Worm (Caenorhabditis elegans) whole organism, young adult: ENCODE measurements around the gene pir-1.
A peak's percentile ranks its signal among the peaks of the same experiment; 100 is the strongest.

Source experiments
- B0035.1 ChIP-seq: sonication (generic microtip); optimal IDR thresholded peaks from 2 replicates; lab custom pipeline; 2016; ENCODE audit warnings: missing genetic modification characterization, mild to moderate bottlenecking, missing compliant biosample characterization, missing genotype, missing genetic modification reagents
- C06A6.2 ChIP-seq: fragments of 200-800 bp; sonication (Bioruptor generic); conservative IDR thresholded peaks from 2 replicates; pipeline ENCODE4 v1.3.6; 2022; ENCODE audit warnings: missing genetic modification characterization, missing compliant biosample characterization
- D2030.7 ChIP-seq: fragments of 200-800 bp; sonication (Bioruptor generic); IDR thresholded peaks from 2 replicates; pipeline ENCODE4 v1.3.6; 2022; ENCODE audit warnings: missing genetic modification reagents, missing genetic modification characterization, missing compliant biosample characterization
- F10E7.11 ChIP-seq: sonication (generic microtip); optimal IDR thresholded peaks from 2 replicates; lab custom pipeline; 2017; ENCODE audit warnings: mild to moderate bottlenecking, missing genetic modification characterization, moderate library complexity, missing compliant biosample characterization
- F22D6.2 ChIP-seq: sonication (generic microtip); optimal IDR thresholded peaks from 2 replicates; lab custom pipeline; 2016; ENCODE audit warnings: mild to moderate bottlenecking, missing genetic modification characterization, missing compliant biosample characterization
- F23B12.7 ChIP-seq: sonication (generic microtip); optimal IDR thresholded peaks from 2 replicates; lab custom pipeline; 2017; ENCODE audit warnings: missing genetic modification characterization, mild to moderate bottlenecking, missing compliant biosample characterization, antibody characterized with exemption, moderate library complexity; ENCODE audit not compliant: insufficient read depth
- F37B4.10 ChIP-seq: fragments of 200-800 bp; sonication (Bioruptor generic); IDR thresholded peaks from 2 replicates; pipeline ENCODE4 v1.3.6; 2022; ENCODE audit warnings: missing genetic modification characterization, missing compliant biosample characterization
- F49E8.2 ChIP-seq: sonication (generic microtip); optimal IDR thresholded peaks from 3 replicates; lab custom pipeline; 2017; ENCODE audit warnings: missing genetic modification characterization, mild to moderate bottlenecking, missing compliant biosample characterization, antibody characterized with exemption, moderate library complexity; ENCODE audit not compliant: insufficient read depth
- F52B5.7 ChIP-seq: sonication (generic microtip); optimal IDR thresholded peaks from 2 replicates; lab custom pipeline; 2016; ENCODE audit warnings: mild to moderate bottlenecking, missing genetic modification characterization, missing compliant biosample characterization
- F57A8.1 ChIP-seq: fragments of 200-800 bp; sonication (Bioruptor generic); optimal IDR thresholded peaks from 2 replicates; lab custom pipeline; 2018; ENCODE audit warnings: mild to moderate bottlenecking, missing genetic modification characterization, moderate library complexity, missing compliant biosample characterization
- T07F8.4 ChIP-seq: sonication (generic microtip); optimal IDR thresholded peaks from 2 replicates; lab custom pipeline; 2016; ENCODE audit warnings: mild to moderate bottlenecking, missing genetic modification characterization, moderate library complexity, missing compliant biosample characterization
- Y95B8A.8 ChIP-seq: fragments of 200-800 bp; sonication (Bioruptor generic); IDR thresholded peaks from 2 replicates; pipeline ENCODE4 v1.3.6; 2022; ENCODE audit warnings: missing genetic modification reagents, missing genetic modification characterization, missing compliant biosample characterization
- attf-5 ChIP-seq: fragments of 200-800 bp; sonication (Bioruptor generic); optimal IDR thresholded peaks from 2 replicates; lab custom pipeline; 2018; ENCODE audit warnings: mild to moderate bottlenecking, missing genetic modification characterization, missing compliant biosample characterization
- bed-1 ChIP-seq: fragments of 200-800 bp; sonication (Bioruptor generic); IDR thresholded peaks from 2 replicates; pipeline ENCODE4 v1.3.6; 2022; ENCODE audit warnings: missing genetic modification reagents, missing genetic modification characterization, missing compliant biosample characterization
- ceh-40 ChIP-seq: fragments of 200-800 bp; sonication (Bioruptor generic); IDR thresholded peaks from 2 replicates; pipeline ENCODE4 v1.3.6; 2022; ENCODE audit warnings: missing genetic modification characterization, missing compliant biosample characterization
- ceh-58 ChIP-seq: fragments of 200-800 bp; sonication (Bioruptor generic); IDR thresholded peaks from 2 replicates; pipeline ENCODE4 v1.3.6; 2022; ENCODE audit warnings: missing genetic modification characterization, missing compliant biosample characterization
- ceh-91 ChIP-seq: fragments of 200-800 bp; sonication (Bioruptor generic); IDR thresholded peaks from 2 replicates; pipeline ENCODE4 v1.3.6; 2022; ENCODE audit warnings: missing genetic modification reagents, missing genetic modification characterization, missing compliant biosample characterization
- dox-1 ChIP-seq: fragments of 200-800 bp; sonication (Bioruptor generic); IDR thresholded peaks from 2 replicates; pipeline ENCODE4 v1.3.6; 2022; ENCODE audit warnings: missing genetic modification reagents, missing genetic modification characterization, missing compliant biosample characterization
- dpl-1 ChIP-seq: fragments of 150-350 bp; optimal IDR thresholded peaks from 2 replicates; lab custom pipeline; 2014; ENCODE audit warnings: missing biosample characterization, missing genetic modification reagents, missing genetic modification characterization
- efl-1 ChIP-seq: fragments of 150-350 bp; optimal IDR thresholded peaks from 2 replicates; lab custom pipeline; 2014; ENCODE audit warnings: missing biosample characterization, missing genetic modification reagents, missing genetic modification characterization
- egl-44 ChIP-seq: fragments of 200-800 bp; sonication (Bioruptor generic); IDR thresholded peaks from 2 replicates; pipeline ENCODE4 v1.3.6; 2022; ENCODE audit warnings: missing genetic modification reagents, missing genetic modification characterization, missing compliant biosample characterization
- ekl-4 ChIP-seq: fragments of 200-800 bp; sonication (Bioruptor generic); IDR thresholded peaks from 2 replicates; pipeline ENCODE4 v1.3.6; 2022; ENCODE audit warnings: missing genetic modification reagents, missing genetic modification characterization, missing compliant biosample characterization
- ets-4 ChIP-seq: fragments of 200-800 bp; sonication (Bioruptor generic); optimal IDR thresholded peaks from 2 replicates; lab custom pipeline; 2018; ENCODE audit warnings: mild to moderate bottlenecking, missing genetic modification characterization, missing compliant biosample characterization
- fkh-3 ChIP-seq: sonication (generic microtip); optimal IDR thresholded peaks from 2 replicates; lab custom pipeline; 2016; ENCODE audit warnings: mild to moderate bottlenecking, missing genetic modification characterization, missing compliant biosample characterization
- gei-17 ChIP-seq: fragments of 200-800 bp; sonication (Bioruptor generic); optimal IDR thresholded peaks from 2 replicates; lab custom pipeline; 2018; ENCODE audit warnings: mild to moderate bottlenecking, missing genetic modification characterization, missing compliant biosample characterization
- him-1 ChIP-seq: sonication (generic microtip); optimal IDR thresholded peaks from 2 replicates; lab custom pipeline; 2016; ENCODE audit warnings: missing genotype, missing genetic modification reagents, missing genetic modification characterization, missing compliant biosample characterization
- hlh-12 ChIP-seq: sonication (generic microtip); optimal IDR thresholded peaks from 2 replicates; lab custom pipeline; 2016; ENCODE audit warnings: missing genetic modification characterization, missing compliant biosample characterization
- hlh-26 ChIP-seq: fragments of 200-800 bp; sonication (Bioruptor generic); conservative IDR thresholded peaks from 2 replicates; pipeline ENCODE4 v1.3.6; 2022; ENCODE audit warnings: missing genetic modification reagents, missing genetic modification characterization, missing compliant biosample characterization
- hmg-1.2 ChIP-seq: fragments of 200-800 bp; sonication (Bioruptor generic); IDR thresholded peaks from 2 replicates; pipeline ENCODE4 v1.3.6; 2022; ENCODE audit warnings: missing genetic modification reagents, missing genetic modification characterization, missing compliant biosample characterization
- hmg-20 ChIP-seq: fragments of 200-800 bp; sonication (Bioruptor generic); IDR thresholded peaks from 2 replicates; pipeline ENCODE4 v1.3.6; 2022; ENCODE audit warnings: missing genetic modification reagents, missing genetic modification characterization, missing compliant biosample characterization
- hsf-1 ChIP-seq: fragments of 200-800 bp; sonication (Bioruptor generic); IDR thresholded peaks from 2 replicates; pipeline ENCODE4 v1.3.6; 2022; ENCODE audit warnings: missing genetic modification reagents, missing genetic modification characterization, missing compliant biosample characterization
- lag-1 ChIP-seq: fragments of 200-800 bp; sonication (Bioruptor generic); IDR thresholded peaks from 2 replicates; pipeline ENCODE4 v1.3.6; 2022; ENCODE audit warnings: missing genetic modification reagents, missing genetic modification characterization, missing compliant biosample characterization
- lin-26 ChIP-seq: fragments of 200-800 bp; sonication (Bioruptor generic); IDR thresholded peaks from 2 replicates; pipeline ENCODE4 v1.3.6; 2022; ENCODE audit warnings: missing genetic modification reagents, missing genetic modification characterization, missing compliant biosample characterization
- lin-35 ChIP-seq, 3 experiments: fragments of 150-350 bp in 2 of 3; sonication (generic microtip) in 1 of 3; optimal IDR thresholded peaks; 2 replicates each; lab custom pipeline; 2014 to 2018; ENCODE audit warnings: missing biosample characterization in 3 of 3, missing genetic modification characterization in 3 of 3, missing genetic modification reagents in 3 of 3
- lir-1 ChIP-seq: fragments of 200-800 bp; sonication (Bioruptor generic); conservative IDR thresholded peaks from 2 replicates; pipeline ENCODE4 v1.3.6; 2022; ENCODE audit warnings: missing genetic modification reagents, missing genetic modification characterization, missing compliant biosample characterization
- madf-10 ChIP-seq: sonication (generic microtip); optimal IDR thresholded peaks from 2 replicates; lab custom pipeline; 2016; ENCODE audit warnings: mild to moderate bottlenecking, missing genetic modification characterization, missing compliant biosample characterization
- madf-6 ChIP-seq: fragments of 200-800 bp; sonication (Bioruptor generic); IDR thresholded peaks from 2 replicates; pipeline ENCODE4 v1.3.6; 2022; ENCODE audit warnings: missing genetic modification reagents, missing genetic modification characterization, missing compliant biosample characterization
- madf-8 ChIP-seq: fragments of 200-800 bp; sonication (Bioruptor generic); conservative IDR thresholded peaks from 2 replicates; pipeline ENCODE4 v1.3.6; 2022; ENCODE audit warnings: missing genetic modification reagents, missing genetic modification characterization, missing compliant biosample characterization
- mcd-1 ChIP-seq: fragments of 200-800 bp; sonication (Bioruptor generic); IDR thresholded peaks from 2 replicates; pipeline ENCODE4 v1.3.6; 2022; ENCODE audit warnings: missing genetic modification reagents, missing genetic modification characterization, missing compliant biosample characterization
- mxl-1 ChIP-seq: sonication (generic microtip); optimal IDR thresholded peaks from 2 replicates; lab custom pipeline; 2016; ENCODE audit warnings: missing genetic modification characterization, missing compliant biosample characterization
- nfya-2 ChIP-seq: fragments of 200-800 bp; sonication (Bioruptor generic); IDR thresholded peaks from 2 replicates; pipeline ENCODE4 v1.3.6; 2022; ENCODE audit warnings: missing genetic modification reagents, missing genetic modification characterization, missing compliant biosample characterization
- rcor-1 ChIP-seq: fragments of 200-800 bp; sonication (Bioruptor generic); IDR thresholded peaks from 2 replicates; pipeline ENCODE4 v1.3.6; 2022; ENCODE audit warnings: missing genetic modification reagents, missing genetic modification characterization, missing compliant biosample characterization
- sdz-38 ChIP-seq: sonication (generic microtip); optimal IDR thresholded peaks from 2 replicates; lab custom pipeline; 2016; ENCODE audit warnings: missing genotype, missing genetic modification characterization, missing compliant biosample characterization
- sea-2 ChIP-seq: fragments of 200-800 bp; sonication (Bioruptor generic); IDR thresholded peaks from 2 replicates; pipeline ENCODE4 v1.3.6; 2022; ENCODE audit warnings: missing genetic modification characterization, missing compliant biosample characterization
- snpc-3.4 ChIP-seq: sonication (generic microtip); optimal IDR thresholded peaks from 2 replicates; lab custom pipeline; 2017; ENCODE audit warnings: missing genetic modification characterization, mild to moderate bottlenecking, missing compliant biosample characterization, antibody characterized with exemption, moderate library complexity, missing genotype, missing genetic modification reagents
- sptf-2 ChIP-seq: fragments of 200-800 bp; sonication (Bioruptor generic); optimal IDR thresholded peaks from 2 replicates; lab custom pipeline; 2018; ENCODE audit warnings: mild to moderate bottlenecking, missing genetic modification characterization, missing compliant biosample characterization
- tbp1 ChIP-seq: fragments of 200-800 bp; sonication (Bioruptor generic); optimal IDR thresholded peaks from 2 replicates; lab custom pipeline; 2018; ENCODE audit warnings: mild to moderate bottlenecking, missing genetic modification characterization, missing compliant biosample characterization
- xnd-1 ChIP-seq: sonication (generic microtip); optimal IDR thresholded peaks from 2 replicates; lab custom pipeline; 2016; ENCODE audit warnings: missing genotype, missing genetic modification reagents, missing genetic modification characterization, missing compliant biosample characterization
- zim-3 ChIP-seq: sonication (generic microtip); optimal IDR thresholded peaks from 2 replicates; lab custom pipeline; 2017; ENCODE audit warnings: mild to moderate bottlenecking, missing genetic modification characterization, moderate library complexity, missing compliant biosample characterization
- ztf-18 ChIP-seq: sonication (generic microtip); optimal IDR thresholded peaks from 2 replicates; lab custom pipeline; 2016; ENCODE audit warnings: missing genotype, mild to moderate bottlenecking, missing genetic modification characterization, missing compliant biosample characterization

pir-1 gene

DNA sequence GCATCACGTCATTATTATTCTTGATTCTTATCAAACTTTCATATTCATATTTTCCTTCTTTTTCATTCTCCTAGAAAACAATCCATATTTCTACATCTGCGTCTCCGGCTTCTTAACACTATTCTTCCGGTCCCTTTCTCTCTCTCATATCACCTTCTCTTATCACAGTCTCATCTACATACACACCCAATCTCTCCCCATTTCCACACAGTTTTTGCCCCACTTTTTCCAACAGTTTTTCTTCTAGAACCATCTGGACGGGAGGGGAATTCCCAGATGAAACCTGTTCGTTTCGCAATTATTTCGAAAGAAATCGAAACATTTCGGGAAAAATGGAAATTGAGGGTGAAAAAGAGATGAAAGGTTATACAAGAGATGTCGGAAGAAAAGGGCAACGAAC lies 49.0 kb upstream of the pir-1 start (continued):
- TF ChIP-seq sdz-38 (no peak), ceh-40 (no peak), ceh-91 (GFP tag; lab: Robert Waterston, UW) (no peak), F10E7.11 (tag; lab: Kevin White, UChicago) (no peak), F37B4.10 (GFP tag; lab: Robert Waterston, UW) (no peak), F22D6.2 (tag; lab: Kevin White, UChicago) (no peak), sea-2 (GFP tag; lab: Robert Waterston, UW) (no peak), efl-1 (GFP tag; lab: Kevin White, UChicago) (no peak), lir-1 (GFP tag; lab: Robert Waterston, UW) (no peak), madf-10 (tag; lab: Kevin White, UChicago) (peak; percentile 36), hmg-1.2 (peak; percentile 51; the same call in 1 of the 2 replicates), F23B12.7 (no peak), hsf-1 (GFP tag; lab: Robert Waterston, UW) (peak; percentile 92), tbp1 (GFP tag; lab: Kevin White, UChicago) (peak; percentile 32), egl-44 (GFP tag; lab: Robert Waterston, UW) (no peak), T07F8.4 (tag; lab: Kevin White, UChicago) (no peak), ets-4 (GFP tag; lab: Kevin White, UChicago) (no peak), snpc-3.4 (tag; lab: Kevin White, UChicago) (no peak), ceh-58 (no peak), xnd-1 (tag; lab: Kevin White, UChicago) (no peak), sptf-2 (GFP tag; lab: Kevin White, UChicago) (no peak), mxl-1 (no peak), F49E8.2 (no peak), lin-35 (GFP tag; optimal IDR thresholded peaks at IDR 0.05; lab: Kevin White, UChicago) (peak in 1 of 3 experiments; percentile 35), bed-1 (no peak), madf-8 (GFP tag; lab: Robert Waterston, UW) (no peak), F52B5.7 (tag; lab: Kevin White, UChicago) (no peak), lag-1 (GFP tag; lab: Robert Waterston, UW) (no peak), rcor-1 (GFP tag; lab: Robert Waterston, UW) (no peak), Y95B8A.8 (no peak), gei-17 (GFP tag; lab: Kevin White, UChicago) (peak; percentile 10), nfya-2 (no peak), attf-5 (GFP tag; lab: Kevin White, UChicago) (peak; percentile 72), C06A6.2 (peak; percentile 53; the same call in 1 of the 2 replicates), lin-26 (GFP tag; lab: Robert Waterston, UW) (0 out of 2 replicates have a peak, but pooled peaks have one; percentile 49), hlh-12 (no peak), D2030.7 (GFP tag; lab: Robert Waterston, UW) (no peak), madf-6 (GFP tag; lab: Robert Waterston, UW) (no peak), F57A8.1 (GFP tag; lab: Kevin White, UChicago) (no peak), fkh-3 (tag; lab: Kevin White, UChicago) (no peak), zim-3 (no peak), hlh-26 (GFP tag; lab: Robert Waterston, UW) (no peak), ztf-18 (no peak), B0035.1 (tag; lab: Kevin White, UChicago) (no peak), hmg-20 (no peak), dpl-1 (GFP tag; lab: Kevin White, UChicago) (no peak), him-1 (tag; lab: Kevin White, UChicago) (no peak), dox-1 (peak; percentile 37; the same call in 1 of the 2 replicates), mcd-1 (GFP tag; lab: Robert Waterston, UW) (0 out of 2 replicates have a peak, but pooled peaks have one; percentile 21), ekl-4 (GFP tag; lab: Robert Waterston, UW) (no peak)
